Fruit fly (Drosophila melanogaster) whole organism, embryonic: ENCODE measurements around the gene Cks85A.

Experiments used
- B-H2 ChIP-seq: fragments of 200-800 bp; sonication (Bioruptor generic); optimal IDR thresholded peaks from 2 replicates; lab custom pipeline; 2018; ENCODE audit warnings: missing biosample characterization, mild to moderate bottlenecking, missing genetic modification characterization
- CG10147 ChIP-seq: fragments of 200-800 bp; sonication (Bioruptor generic); optimal IDR thresholded peaks from 2 replicates; lab custom pipeline; 2019; ENCODE audit warnings: missing biosample characterization, mild to moderate bottlenecking, missing genetic modification characterization, moderate library complexity
- CG10267 ChIP-seq: fragments of 200-800 bp; sonication (Bioruptor generic); optimal IDR thresholded peaks from 2 replicates; lab custom pipeline; 2018; ENCODE audit warnings: missing biosample characterization, mild to moderate bottlenecking, missing genetic modification characterization, moderate library complexity
- CG10959 ChIP-seq: fragments of 200-800 bp; sonication (Bioruptor generic); IDR thresholded peaks from 2 replicates; pipeline ENCODE4 v1.3.6; 2022; ENCODE audit warnings: missing biosample characterization, missing genetic modification characterization
- CG11456 ChIP-seq: fragments of 200-800 bp; sonication (Bioruptor generic); IDR thresholded peaks from 3 replicates; pipeline ENCODE4 v1.3.6; 2022; ENCODE audit warnings: missing biosample characterization, missing genetic modification characterization
- CG14014 ChIP-seq: fragments of 200-800 bp; sonication (Bioruptor generic); IDR thresholded peaks from 2 replicates; pipeline ENCODE4 v1.3.6; 2022; ENCODE audit warnings: missing biosample characterization, missing genetic modification characterization
- CG15011 ChIP-seq: fragments of 200-800 bp; sonication (Bioruptor generic); optimal IDR thresholded peaks from 3 replicates; lab custom pipeline; 2018; ENCODE audit warnings: missing biosample characterization, mild to moderate bottlenecking, missing genetic modification characterization
- CG15073 ChIP-seq: fragments of 200-800 bp; sonication (Bioruptor generic); optimal IDR thresholded peaks from 2 replicates; lab custom pipeline; 2016; ENCODE audit warnings: missing biosample characterization, missing genetic modification characterization
- CG15696 ChIP-seq: fragments of 200-800 bp; sonication (Bioruptor generic); optimal IDR thresholded peaks from 2 replicates; lab custom pipeline; 2019; ENCODE audit warnings: missing biosample characterization, mild to moderate bottlenecking, missing genetic modification characterization, moderate library complexity
- CG17568 ChIP-seq: fragments of 200-800 bp; sonication (Bioruptor generic); optimal IDR thresholded peaks from 2 replicates; lab custom pipeline; 2018; ENCODE audit warnings: missing biosample characterization, mild to moderate bottlenecking, missing genetic modification characterization, moderate library complexity
- CG1832 ChIP-seq: fragments of 200-800 bp; sonication (Bioruptor generic); optimal IDR thresholded peaks from 2 replicates; lab custom pipeline; 2017; ENCODE audit warnings: missing biosample characterization, mild to moderate bottlenecking, missing genetic modification characterization, inconsistent platforms
- CG30431 ChIP-seq: fragments of 200-800 bp; sonication (Bioruptor generic); optimal IDR thresholded peaks from 2 replicates; lab custom pipeline; 2017; ENCODE audit warnings: missing biosample characterization, missing genetic modification characterization
- CG3407 ChIP-seq: fragments of 200-800 bp; sonication (Bioruptor generic); optimal IDR thresholded peaks from 2 replicates; lab custom pipeline; 2018; ENCODE audit warnings: missing biosample characterization, mild to moderate bottlenecking, missing genetic modification characterization
- CG34376 ChIP-seq: fragments of 200-800 bp; sonication (Bioruptor generic); optimal IDR thresholded peaks from 2 replicates; lab custom pipeline; 2018; ENCODE audit warnings: missing biosample characterization, mild to moderate bottlenecking, missing genetic modification characterization
- CG4730 ChIP-seq: fragments of 200-800 bp; sonication (Bioruptor generic); IDR thresholded peaks from 2 replicates; pipeline ENCODE4 v1.3.6; 2022; ENCODE audit warnings: missing biosample characterization, missing genetic modification characterization
- CG7745 ChIP-seq: fragments of 200-800 bp; sonication (Bioruptor generic); optimal IDR thresholded peaks from 2 replicates; lab custom pipeline; 2018; ENCODE audit warnings: missing biosample characterization, mild to moderate bottlenecking, missing genetic modification characterization, moderate library complexity
- CG9932 ChIP-seq: fragments of 200-800 bp; sonication (Bioruptor generic); IDR thresholded peaks from 2 replicates; pipeline ENCODE4 v1.3.6; 2022; ENCODE audit warnings: missing biosample characterization, missing genetic modification characterization
- Deaf1 ChIP-seq: fragments of 200-800 bp; optimal IDR thresholded peaks from 3 replicates; lab custom pipeline; 2019; ENCODE audit warnings: missing biosample characterization, mild to moderate bottlenecking, missing genetic modification characterization, moderate library complexity
- Hr78 ChIP-seq, 2 experiments: fragments of 200-800 bp in 1 of 2; fragments of >200 bp in 1 of 2; sonication (Bioruptor generic) in 1 of 2; optimal IDR thresholded peaks; 2 replicates each; lab custom pipeline; 2017 to 2019; ENCODE audit warnings: missing biosample characterization in 2 of 2, missing genetic modification characterization in 2 of 2, mild to moderate bottlenecking in 1 of 2, moderate library complexity in 1 of 2
- Lhr ChIP-seq: fragments of 200-800 bp; sonication (Bioruptor generic); optimal IDR thresholded peaks from 3 replicates; lab custom pipeline; 2017; ENCODE audit warnings: mild to moderate bottlenecking, missing biosample characterization, missing genetic modification reagents, missing genetic modification characterization
- Ptx1 ChIP-seq: fragments of 200-800 bp; sonication (Bioruptor generic); IDR thresholded peaks from 2 replicates; pipeline ENCODE4 v1.3.6; 2022; ENCODE audit warnings: missing biosample characterization, missing genetic modification characterization
- Scr ChIP-seq: fragments of 200-800 bp; sonication (Bioruptor generic); IDR thresholded peaks from 2 replicates; pipeline ENCODE4 v1.3.6; 2022; ENCODE audit warnings: missing biosample characterization, missing genetic modification characterization; ENCODE audit not compliant: partially characterized antibody
- Six4 ChIP-seq: fragments of 200-800 bp; sonication (Bioruptor generic); optimal IDR thresholded peaks from 2 replicates; lab custom pipeline; 2016; ENCODE audit warnings: missing biosample characterization, missing genetic modification characterization
- Usf ChIP-seq: fragments of 200-800 bp; sonication (Bioruptor generic); optimal IDR thresholded peaks from 2 replicates; lab custom pipeline; 2017; ENCODE audit warnings: missing genotype, missing biosample characterization, missing genetic modification characterization
- ab ChIP-seq: fragments of 200-800 bp; sonication (Bioruptor generic); optimal IDR thresholded peaks from 2 replicates; lab custom pipeline; 2016; ENCODE audit warnings: missing biosample characterization, missing genetic modification characterization
- ash1 ChIP-seq: fragments of 200-800 bp; sonication (Bioruptor generic); optimal IDR thresholded peaks from 2 replicates; lab custom pipeline; 2018; ENCODE audit warnings: missing biosample characterization, mild to moderate bottlenecking, missing genetic modification characterization
- bab2 ChIP-seq: fragments of 200-800 bp; sonication (Bioruptor generic); optimal IDR thresholded peaks from 2 replicates; lab custom pipeline; 2016; ENCODE audit warnings: missing biosample characterization, missing genetic modification characterization
- crp ChIP-seq, 2 experiments: fragments of 200-800 bp; sonication (Bioruptor generic); optimal IDR thresholded peaks; 2 replicates in 1 of 2; 3 replicates in 1 of 2; lab custom pipeline; 2017; ENCODE audit warnings: missing biosample characterization in 2 of 2, missing genetic modification characterization in 2 of 2, mild to moderate bottlenecking in 1 of 2, moderate library complexity in 1 of 2
- disco-r ChIP-seq: fragments of 200-800 bp; sonication (Bioruptor generic); optimal IDR thresholded peaks from 2 replicates; lab custom pipeline; 2016; ENCODE audit warnings: missing biosample characterization, missing genetic modification characterization
- eyg ChIP-seq: fragments of 200-800 bp; sonication (Bioruptor generic); optimal IDR thresholded peaks from 3 replicates; lab custom pipeline; 2016; ENCODE audit warnings: missing biosample characterization, missing genetic modification characterization
- fru ChIP-seq: fragments of >200 bp; optimal IDR thresholded peaks from 2 replicates; lab custom pipeline; 2017
- inv ChIP-seq: fragments of 200-800 bp; sonication (Bioruptor generic); IDR thresholded peaks from 2 replicates; pipeline ENCODE4 v1.3.6; 2022; ENCODE audit warnings: missing biosample characterization, missing genetic modification characterization; ENCODE audit not compliant: partially characterized antibody
- kah ChIP-seq: fragments of 200-800 bp; sonication (Bioruptor generic); optimal IDR thresholded peaks from 2 replicates; lab custom pipeline; 2018; ENCODE audit warnings: missing biosample characterization, mild to moderate bottlenecking, missing genetic modification characterization
- lov ChIP-seq, 2 experiments: fragments of 200-800 bp in 1 of 2; fragments of >200 bp in 1 of 2; sonication (Bioruptor generic) in 1 of 2; IDR thresholded peaks in 1 of 2; optimal IDR thresholded peaks in 1 of 2; 2 replicates in 1 of 2; 3 replicates in 1 of 2; pipeline versions ENCODE4 v1.3.6 to Lab custom; 2017 to 2022; ENCODE audit warnings: missing biosample characterization in 1 of 2, missing genetic modification characterization in 1 of 2
- nerfin-1 ChIP-seq: fragments of 200-800 bp; sonication (Bioruptor generic); optimal IDR thresholded peaks from 3 replicates; lab custom pipeline; 2019; ENCODE audit warnings: missing biosample characterization, mild to moderate bottlenecking, missing genetic modification characterization, moderate library complexity
- prd ChIP-seq, 3 experiments: fragments of >200 bp in 2 of 3; fragments of 200-800 bp in 1 of 3; sonication (Bioruptor generic) in 1 of 3; optimal IDR thresholded peaks in 2 of 3; IDR thresholded peaks in 1 of 3; 2 replicates in 2 of 3; 3 replicates in 1 of 3; pipeline versions ENCODE4 v1.3.6 to Lab custom; 2017 to 2022; ENCODE audit warnings: missing biosample characterization in 1 of 3, missing genetic modification characterization in 1 of 3
- pros ChIP-seq: fragments of 200-800 bp; sonication (Bioruptor generic); optimal IDR thresholded peaks from 3 replicates; lab custom pipeline; 2019; ENCODE audit warnings: missing biosample characterization, mild to moderate bottlenecking, missing genetic modification characterization, moderate library complexity
- psq ChIP-seq: fragments of 200-800 bp; sonication (Bioruptor generic); optimal IDR thresholded peaks from 2 replicates; lab custom pipeline; 2017; ENCODE audit warnings: missing biosample characterization, missing genetic modification characterization
- seq ChIP-seq: fragments of 200-800 bp; sonication (Bioruptor generic); IDR thresholded peaks from 2 replicates; pipeline ENCODE4 v1.3.6; 2022; ENCODE audit warnings: missing biosample characterization, missing genetic modification characterization
- slbo ChIP-seq: fragments of 200-800 bp; sonication (Bioruptor generic); IDR thresholded peaks from 2 replicates; pipeline ENCODE4 v1.3.6; 2022; ENCODE audit warnings: missing biosample characterization, missing genetic modification characterization
- sr ChIP-seq: fragments of 200-800 bp; sonication (Bioruptor generic); IDR thresholded peaks from 3 replicates; pipeline ENCODE4 v1.3.6; 2022; ENCODE audit warnings: missing biosample characterization, missing genetic modification characterization
- tgo ChIP-seq: fragments of 200-800 bp; sonication (Bioruptor generic); IDR thresholded peaks from 3 replicates; pipeline ENCODE4 v1.3.6; 2022; ENCODE audit warnings: missing biosample characterization, missing genetic modification characterization
- tx ChIP-seq: fragments of 200-800 bp; sonication (Bioruptor generic); optimal IDR thresholded peaks from 2 replicates; lab custom pipeline; 2016; ENCODE audit warnings: missing biosample characterization, missing genetic modification characterization
- vnd ChIP-seq: fragments of 200-800 bp; sonication (Bioruptor generic); IDR thresholded peaks from 3 replicates; pipeline ENCODE4 v1.3.6; 2022; ENCODE audit warnings: missing biosample characterization, missing genetic modification characterization; ENCODE audit not compliant: partially characterized antibody
- z ChIP-seq: fragments of 200-800 bp; sonication (Bioruptor generic); IDR thresholded peaks from 3 replicates; pipeline ENCODE4 v1.3.6; 2022; ENCODE audit warnings: missing biosample characterization, missing genetic modification characterization

Gene Cks85A

DNA sequence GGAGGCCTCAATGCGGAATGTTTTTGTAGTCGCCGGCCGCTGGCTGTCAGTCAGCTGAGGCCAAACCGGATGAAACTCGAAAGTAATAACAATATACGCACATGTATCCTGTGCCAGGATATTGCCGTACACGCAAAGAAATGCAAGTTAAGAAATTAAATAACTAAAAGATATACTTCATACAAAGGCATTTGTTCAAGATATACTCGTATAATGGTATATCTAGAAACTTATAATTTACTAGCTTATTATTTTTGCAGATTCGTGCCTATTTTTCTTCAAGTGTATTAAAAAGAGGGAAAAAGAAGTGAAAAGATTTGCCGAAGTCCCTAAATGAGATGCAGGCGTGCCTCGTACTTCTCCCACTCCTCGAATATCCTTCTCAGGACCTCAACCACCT is 35.0 kb downstream of the Cks85A start (continued):
- peak; percentile 42; the same call in 1 of the 2 replicates for TF ChIP-seq CG10959 (GFP tag; lab: Robert Waterston, UW)
- TF ChIP-seq, all 482 proteins: peak for 29

DNA sequence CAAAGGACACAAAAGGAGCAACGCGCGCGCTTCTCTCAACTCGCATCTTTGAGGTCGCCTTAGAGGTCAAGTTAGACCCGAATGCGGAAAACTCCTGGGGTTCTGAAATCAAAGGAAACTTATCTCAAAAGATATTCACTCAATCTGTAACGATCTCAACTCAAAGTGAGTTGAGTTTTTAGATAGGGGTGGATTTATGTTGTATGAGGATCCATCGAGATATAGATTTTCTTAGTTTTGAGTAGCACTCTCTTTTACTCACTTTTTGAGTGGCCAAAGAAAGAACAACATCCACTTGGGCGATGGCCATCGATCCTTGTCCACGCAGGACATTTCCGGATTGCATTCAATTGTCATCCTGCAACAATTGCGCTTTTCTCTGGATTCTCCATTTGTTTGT is 37.6 kb downstream of the Cks85A start:
- TF ChIP-seq z, result peak; percentile 96
- peak; percentile 73 for TF ChIP-seq pros (GFP tag; lab: Kevin White, UChicago)
- no peak for TF ChIP-seq CG10147
- TF ChIP-seq CG11456 (GFP tag; lab: Robert Waterston, UW), result no peak
- TF ChIP-seq, all 482 proteins: peak for 2

DNA sequence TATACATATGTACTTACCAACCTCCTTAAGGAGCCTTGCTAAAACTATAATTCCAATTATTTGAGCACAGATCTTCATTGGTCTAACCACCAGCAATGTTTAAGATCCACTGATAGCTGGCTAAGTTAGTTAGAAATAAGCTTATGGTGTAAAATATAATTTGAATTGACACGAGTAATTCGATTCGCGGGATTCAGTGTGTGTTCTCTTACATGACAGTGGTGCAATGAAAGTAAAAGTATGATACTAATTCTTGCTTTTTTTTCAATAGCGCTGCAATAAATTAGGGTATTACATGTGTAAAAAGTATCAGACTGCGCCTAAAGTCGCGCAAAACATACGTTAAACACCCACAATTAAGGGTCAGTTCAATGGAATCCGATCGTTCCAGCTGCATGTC is 38.3 kb downstream of the Cks85A start, which contains the start of gene CG33325:
CG33325 (minus strand) TSS at position 101 of the 400 bp plus-strand sequence.
- no peak for TF ChIP-seq Ptx1
- TF ChIP-seq bab2, result no peak
- TF ChIP-seq CG14014, result no peak
- no peak for TF ChIP-seq CG4730
- TF ChIP-seq CG30431 (GFP tag; lab: Kevin White, UChicago), result no peak
- no peak for TF ChIP-seq inv (GFP tag; lab: Robert Waterston, UW)
- no peak for TF ChIP-seq CG15696 (tag; lab: Kevin White, UChicago)
- no peak for TF ChIP-seq ash1 (GFP tag; lab: Kevin White, UChicago)
- no peak for TF ChIP-seq CG3407
- TF ChIP-seq lov (optimal IDR thresholded peaks at IDR 0.05; lab: Kevin White, UChicago), result no peak
- TF ChIP-seq lov (GFP tag; IDR thresholded peaks at IDR 0.05; lab: Robert Waterston, UW), result no peak
- no peak for TF ChIP-seq kah (GFP tag; lab: Kevin White, UChicago)

DNA sequence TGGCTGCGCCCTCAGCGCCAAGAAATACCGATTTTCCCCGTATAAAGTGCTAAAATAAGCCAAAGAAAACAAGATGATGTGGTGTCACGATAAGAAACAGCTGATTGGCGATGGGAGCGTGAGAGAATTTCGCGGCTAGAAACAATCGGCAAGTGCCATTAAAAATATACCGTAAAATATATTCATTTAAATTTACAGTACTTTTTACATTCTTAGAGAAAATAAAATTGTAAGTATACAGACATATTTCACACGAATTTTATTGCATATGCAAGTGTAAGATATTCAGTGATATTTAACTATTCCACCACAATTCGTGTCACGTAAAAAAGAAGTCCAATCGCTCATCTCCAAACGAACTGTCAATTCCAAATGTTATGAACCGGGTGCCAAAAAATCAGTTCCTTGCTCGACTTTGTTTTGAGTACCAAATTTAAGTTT is 41.7 kb downstream of the Cks85A start, which contains the start of the genes Unc50, CG11755 and CG8043:
Unc50 (minus strand) TSS at position 54 of the 441 bp plus-strand sequence.
CG11755 (plus strand) TSS at position 356 of the 441 bp plus-strand sequence.
CG8043 (plus strand) TSS at position 356 of the 441 bp plus-strand sequence.
- TF ChIP-seq B-H2 (GFP tag; lab: Kevin White, UChicago) (peak; percentile 80), Usf (GFP tag; lab: Kevin White, UChicago) (peak; percentile 59), CG15011 (peak; percentile 53), CG1832 (GFP tag; lab: Kevin White, UChicago) (no peak), sr (no peak), ab (GFP tag; lab: Kevin White, UChicago) (no peak), prd (optimal IDR thresholded peaks at IDR 0.05; lab: Kevin White, UChicago) (no peak), prd (GFP tag; IDR thresholded peaks at IDR 0.05; lab: Robert Waterston, UW) (peak; percentile 79), CG14014 (peak; percentile 77), tx (GFP tag; lab: Kevin White, UChicago) (peak; percentile 53), tgo (GFP tag; lab: Robert Waterston, UW) (peak; percentile 76), CG15073 (GFP tag; lab: Kevin White, UChicago) (no peak), CG9932 (GFP tag; lab: Robert Waterston, UW) (peak; percentile 95), Lhr (GFP tag; lab: Kevin White, UChicago) (peak; percentile 58), nerfin-1 (tag; lab: Kevin White, UChicago) (peak; percentile 77), Scr (GFP tag; lab: Robert Waterston, UW) (peak; percentile 99), Hr78 (GFP tag; optimal IDR thresholded peaks at IDR 0.05; lab: Kevin White, UChicago) (peak in 1 of 2 experiments; percentile 28), disco-r (GFP tag; lab: Kevin White, UChicago) (peak; percentile 53), Deaf1 (tag; lab: Kevin White, UChicago) (peak; percentile 51), slbo (GFP tag; lab: Robert Waterston, UW) (peak; percentile 83), CG10267 (tag; lab: Kevin White, UChicago) (peak; percentile 77), CG7745 (tag; lab: Kevin White, UChicago) (no peak), Six4 (GFP tag; lab: Kevin White, UChicago) (peak; percentile 57), seq (peak; percentile 48; the same call in 1 of the 2 replicates), CG17568 (GFP tag; lab: Kevin White, UChicago) (peak; percentile 31), fru (no peak), vnd (GFP tag; lab: Robert Waterston, UW) (peak; percentile 98), CG34376 (GFP tag; lab: Kevin White, UChicago) (peak; percentile 79), crp (GFP tag; optimal IDR thresholded peaks at IDR 0.05; lab: Kevin White, UChicago) (peak; percentile 94 to 98), psq (GFP tag; lab: Kevin White, UChicago) (no peak), eyg (peak; percentile 23)
